Worm (Caenorhabditis elegans): ENCODE results near the gene sax-1.

sax-1 gene

DNA sequence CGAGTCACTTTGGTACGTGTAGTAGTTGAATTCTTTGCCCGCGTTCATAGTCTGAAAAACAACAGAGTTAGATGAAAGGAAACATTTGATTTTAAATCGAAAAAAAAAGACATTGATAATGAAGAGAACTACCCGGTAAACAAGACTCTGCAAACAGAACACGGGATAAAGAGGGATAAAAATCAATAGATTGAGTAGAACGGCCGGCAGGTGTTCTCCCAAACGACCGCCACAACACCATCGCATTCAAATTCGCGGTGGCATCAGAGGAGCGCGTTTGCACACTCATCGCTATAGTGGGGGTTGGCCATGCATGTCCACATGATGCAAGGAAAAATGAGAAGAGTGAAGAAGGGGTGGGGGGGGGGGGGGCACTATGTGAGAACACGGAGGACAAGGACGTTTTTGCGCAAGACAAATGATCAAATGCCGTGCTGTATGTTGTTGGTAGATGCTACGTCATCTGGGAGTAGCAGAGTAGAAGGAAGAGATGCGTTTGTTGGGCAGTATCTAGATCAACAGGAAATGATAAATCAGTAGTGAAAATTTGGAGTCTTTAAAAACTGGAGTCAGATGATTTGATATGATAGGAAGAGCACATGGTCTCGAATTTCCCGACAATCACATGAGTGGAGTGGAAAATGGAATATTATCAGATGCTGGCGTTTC lies 28.7 kb upstream of the sax-1 start, which contains the start of gene tag-52 (continued):
- TF ChIP-seq snpc-1.2 (GFP tag; IDR thresholded peaks at IDR 0.05) (no peak), daf-19 (GFP tag; conservative IDR thresholded peaks at IDR 0.05) (no peak), snpc-4 (tag; optimal IDR thresholded peaks at IDR 0.05) (no peak), T20F7.1 (GFP tag; optimal IDR thresholded peaks at IDR 0.05) (no peak), daf-12 (tag; optimal IDR thresholded peaks at IDR 0.05) (no peak), nhr-11 (tag; optimal IDR thresholded peaks at IDR 0.05) (peak; percentile 13), nhr-42 (GFP tag; IDR thresholded peaks at IDR 0.05) (no peak), dmd-9 (GFP tag; IDR thresholded peaks at IDR 0.05) (no peak), mes-2 (tag; optimal IDR thresholded peaks at IDR 0.05; ENCODE audit: poor library complexity, severe bottlenecking) (no peak), tra-1 (GFP tag; IDR thresholded peaks at IDR 0.05) (no peak), lin-39 (tag; optimal IDR thresholded peaks at IDR 0.05) (no peak), hlh-30 (tag; optimal IDR thresholded peaks at IDR 0.05; ENCODE audit: insufficient read depth) (peak; percentile 81), ztf-11 (tag; optimal IDR thresholded peaks at IDR 0.05) (no peak), egl-43 (GFP tag; IDR thresholded peaks at IDR 0.05) (no peak), nhr-102 (tag; optimal IDR thresholded peaks at IDR 0.05) (no peak), madf-9 (GFP tag; conservative IDR thresholded peaks at IDR 0.05) (no peak), daf-8 (GFP tag; IDR thresholded peaks at IDR 0.05) (no peak), aly-2 (tag; optimal IDR thresholded peaks at IDR 0.05) (no peak), Y5F2A.4 (GFP tag; optimal IDR thresholded peaks at IDR 0.05) (no peak), saeg-2 (GFP tag; IDR thresholded peaks at IDR 0.05) (no peak), tag-97 (GFP tag; IDR thresholded peaks at IDR 0.05) (no peak), ceh-82 (tag; optimal IDR thresholded peaks at IDR 0.05) (no peak), ces-1 (GFP tag; optimal IDR thresholded peaks at IDR 0.05) (no peak), php-3 (GFP tag; IDR thresholded peaks at IDR 0.05) (no peak), zip-11 (GFP tag; IDR thresholded peaks at IDR 0.05) (no peak), dpl-1 (GFP tag; optimal IDR thresholded peaks at IDR 0.05) (peak; percentile 35), dmd-8 (GFP tag; IDR thresholded peaks at IDR 0.05) (no peak), F10B5.3 (tag; optimal IDR thresholded peaks at IDR 0.05) (no peak), lin-29 (GFP tag; IDR thresholded peaks at IDR 0.05) (no peak), cey-2 (tag; optimal IDR thresholded peaks at IDR 0.05; ENCODE audit: borderline replicate concordance, insufficient read depth) (no peak), R02D3.7 (tag; optimal IDR thresholded peaks at IDR 0.05) (no peak), ceh-44 (GFP tag; IDR thresholded peaks at IDR 0.05) (no peak), lsy-2 (tag; optimal IDR thresholded peaks at IDR 0.05) (peak in 1 of 2 experiments; percentile 48), mdt-29 (GFP tag; IDR thresholded peaks at IDR 0.05) (no peak), Y105C5A.15 (GFP tag; IDR thresholded peaks at IDR 0.05) (no peak), F49E8.2 (tag; optimal IDR thresholded peaks at IDR 0.05; ENCODE audit: borderline replicate concordance) (no peak), ztf-7 (tag; optimal IDR thresholded peaks at IDR 0.05) (no peak), zfp-2 (tag; optimal IDR thresholded peaks at IDR 0.05) (no peak), Y75B8A.6 (GFP tag; IDR thresholded peaks at IDR 0.05) (no peak), Y48G9A.11 (GFP tag; IDR thresholded peaks at IDR 0.05) (no peak), hif-1 (tag; optimal IDR thresholded peaks at IDR 0.05) (peak in 1 of 2 experiments; percentile 32), mdl-1 (tag; optimal IDR thresholded peaks at IDR 0.05) (peak in 1 of 2 experiments; percentile 32), mep-1 (tag; optimal IDR thresholded peaks at IDR 0.05) (peak; percentile 60), lin-38 (GFP tag; IDR thresholded peaks at IDR 0.05) (peak; percentile 64), T26A8.4 (GFP tag; IDR thresholded peaks at IDR 0.05) (no peak), unc-62 (GFP tag; optimal IDR thresholded peaks at IDR 0.05 in 1 of 2) (peak in 1 of 2 experiments; percentile 82), unc-62 (tag; optimal IDR thresholded peaks at IDR 0.05) (no peak), hmg-1.1 (GFP tag; IDR thresholded peaks at IDR 0.05) (peak; percentile 57; the same call in 1 of the 2 replicates), madf-5 (GFP tag; IDR thresholded peaks at IDR 0.05) (no peak), lim-7 (GFP tag; IDR thresholded peaks at IDR 0.05) (no peak), fos-1 (tag; optimal IDR thresholded peaks at IDR 0.05) (no peak)

All from whole organism, L4 larva.